Worm (Caenorhabditis elegans) whole organism, L4/young adult: ENCODE data around the gene R03G8.1.

Experiments used
- W03F9.2 ChIP-seq: fragments of 150-350 bp; optimal IDR thresholded peaks from 2 replicates; lab custom pipeline; 2014; ENCODE audit warnings: missing biosample characterization, missing genetic modification characterization
- dao-5 ChIP-seq: sonication (generic microtip); optimal IDR thresholded peaks from 2 replicates; lab custom pipeline; 2016; ENCODE audit warnings: missing genotype, missing genetic modification characterization, moderate library complexity, missing compliant biosample characterization
- him-1 ChIP-seq: sonication (generic microtip); optimal IDR thresholded peaks from 2 replicates; lab custom pipeline; 2016; ENCODE audit warnings: missing genotype, missing genetic modification reagents, missing genetic modification characterization, missing compliant biosample characterization

DNA sequence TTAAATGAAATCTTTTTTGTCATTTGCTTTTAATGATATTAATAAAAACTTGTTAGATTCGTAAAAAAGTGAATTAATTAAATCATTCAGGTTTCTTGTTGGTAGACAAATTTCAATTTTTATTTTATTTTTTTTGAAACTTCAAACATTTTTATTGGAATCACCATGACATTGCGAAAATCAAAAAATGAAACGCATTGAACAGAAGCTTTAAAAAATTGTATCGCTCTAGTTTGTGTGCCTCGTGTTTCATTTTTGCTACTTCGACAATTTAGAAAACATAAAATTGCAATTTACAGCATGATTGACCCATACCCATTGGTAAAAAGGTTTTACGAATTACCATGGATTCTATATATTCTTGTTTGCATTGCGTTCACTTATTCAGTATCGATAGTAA lies at the start of gene R03G8.1:
- TF ChIP-seq him-1 (no peak), dao-5 (no peak), W03F9.2 (tag; lab: Kevin White, UChicago) (no peak)
